Fruit fly (Drosophila melanogaster): ENCODE measurements around the gene Mst57Db.

dm6 chr3R:25790371-25790770, 40.3 kb downstream of the Mst57Db start, which contains the start of gene CG31093:
- TF ChIP-seq CG8478 (optimal IDR thresholded peaks at IDR 0.05), result no peak
- TF ChIP-seq CTCF (optimal IDR thresholded peaks at IDR 0.05), result no peak

Data from S2 (cell line).